Fruit fly (Drosophila melanogaster): ENCODE measurements around the gene Cph.

Gene Cph

dm6 chrX:7117729-7118128, 19.8 kb upstream of the Cph start (continued):
- TF ChIP-seq nerfin-1 (tag; optimal IDR thresholded peaks at IDR 0.05) (peak; percentile 34), ato (GFP tag; IDR thresholded peaks at IDR 0.05; ENCODE audit: partially characterized antibody) (no peak), org-1 (GFP tag; optimal IDR thresholded peaks at IDR 0.05) (peak; percentile 33), Hr3 (GFP tag; optimal IDR thresholded peaks at IDR 0.05) (peak; percentile 24), E2f2 (GFP tag; IDR thresholded peaks at IDR 0.05) (0 out of 2 replicates have a peak, but pooled peaks have one; percentile 23), chm (GFP tag; IDR thresholded peaks at IDR 0.05) (peak; percentile 71), BEAF-32 (GFP tag; optimal IDR thresholded peaks at IDR 0.05) (no peak), tgo (GFP tag; IDR thresholded peaks at IDR 0.05) (peak; percentile 43; the same call in 1 of the 3 replicates), Hsf (GFP tag; optimal IDR thresholded peaks at IDR 0.05) (peak; percentile 40), Nf-YB (GFP tag; optimal IDR thresholded peaks at IDR 0.05) (peak; percentile 77), E2f1 (GFP tag; IDR thresholded peaks at IDR 0.05) (peak; percentile 57), dati (GFP tag; IDR thresholded peaks at IDR 0.05) (no peak), bigmax (GFP tag; optimal IDR thresholded peaks at IDR 0.05) (no peak), CG6791 (GFP tag; IDR thresholded peaks at IDR 0.05; ENCODE audit: partially characterized antibody) (no peak), Stat92E (GFP tag; optimal IDR thresholded peaks at IDR 0.05) (no peak), zf30C (GFP tag; optimal IDR thresholded peaks at IDR 0.05) (peak; percentile 77), CG7357 (GFP tag; IDR thresholded peaks at IDR 0.05) (peak; percentile 48; the same call in 1 of the 3 replicates), NfI (GFP tag; optimal IDR thresholded peaks at IDR 0.05) (peak; percentile 61), CG15696 (tag; optimal IDR thresholded peaks at IDR 0.05) (peak; percentile 85), Side (GFP tag; optimal IDR thresholded peaks at IDR 0.05) (no peak), Opbp (GFP tag; IDR thresholded peaks at IDR 0.05; ENCODE audit: partially characterized antibody) (no peak), CG8478 (optimal IDR thresholded peaks at IDR 0.05) (no peak), ind (GFP tag; optimal IDR thresholded peaks at IDR 0.05) (peak; percentile 41), CG6654 (GFP tag; optimal IDR thresholded peaks at IDR 0.05) (no peak), CG11247 (GFP tag; IDR thresholded peaks at IDR 0.05) (no peak), CG1024 (GFP tag; IDR thresholded peaks at IDR 0.05) (no peak; the same call in 1 of the 2 replicates), CG4424 (GFP tag; optimal IDR thresholded peaks at IDR 0.05) (peak; percentile 69), tll (GFP tag; optimal IDR thresholded peaks at IDR 0.05) (peak in 1 of 2 experiments; percentile 2), pzg (GFP tag; optimal IDR thresholded peaks at IDR 0.05) (no peak), Poxn (GFP tag; IDR thresholded peaks at IDR 0.05) (no peak), CG33213 (GFP tag; optimal IDR thresholded peaks at IDR 0.05) (no peak), CG15601 (tag; optimal IDR thresholded peaks at IDR 0.05) (peak; percentile 28), sug (tag; optimal IDR thresholded peaks at IDR 0.05) (peak; percentile 45), Meics (GFP tag; optimal IDR thresholded peaks at IDR 0.05) (peak; percentile 64), pum (GFP tag; optimal IDR thresholded peaks at IDR 0.05) (peak; percentile 33), ERR (GFP tag; optimal IDR thresholded peaks at IDR 0.05) (no peak), Bdp1 (GFP tag; optimal IDR thresholded peaks at IDR 0.05) (no peak), Kr (GFP tag; optimal IDR thresholded peaks at IDR 0.05) (no peak), CG9932 (GFP tag; IDR thresholded peaks at IDR 0.05) (peak; percentile 46; the same call in 1 of the 2 replicates), CG16815 (GFP tag; optimal IDR thresholded peaks at IDR 0.05) (peak; percentile 61), CG12659 (GFP tag; optimal IDR thresholded peaks at IDR 0.05) (peak; percentile 42), Sox100B (GFP tag; optimal IDR thresholded peaks at IDR 0.05) (peak; percentile 33), CG18619 (GFP tag; optimal IDR thresholded peaks at IDR 0.05) (peak; percentile 44), CG6854 (GFP tag; optimal IDR thresholded peaks at IDR 0.05) (peak; percentile 63), CG10979 (tag; optimal IDR thresholded peaks at IDR 0.05) (peak; percentile 79), Fer2 (tag; optimal IDR thresholded peaks at IDR 0.05) (peak; percentile 32), CG17385 (GFP tag; optimal IDR thresholded peaks at IDR 0.05) (peak; percentile 61), Fer3 (tag; optimal IDR thresholded peaks at IDR 0.05) (peak; percentile 54), CG1603 (tag; optimal IDR thresholded peaks at IDR 0.05) (peak; percentile 82), aop (GFP tag; IDR thresholded peaks at IDR 0.05) (no peak)
